Worm (Caenorhabditis elegans): ENCODE data around the gene ins-6.
A peak's percentile ranks its signal among the peaks of the same experiment; 100 is the strongest.

Gene ins-6

ce11 chrII:6047639-6048159, 47.5 kb downstream of the ins-6 start, which contains the start of the genes R12C12.6 and ran-5 (continued):
- TF ChIP-seq F22D6.2 (tag; optimal IDR thresholded peaks at IDR 0.05): peak; percentile 55
- peak; percentile 70; the same call in 1 of the 2 replicates for TF ChIP-seq nfyb-1 (GFP tag; IDR thresholded peaks at IDR 0.05)
- peak; percentile 0 for TF ChIP-seq athp-1 (tag; optimal IDR thresholded peaks at IDR 0.05)
- TF ChIP-seq him-1 (tag; optimal IDR thresholded peaks at IDR 0.05): peak; percentile 41
- TF ChIP-seq let-607 (tag; optimal IDR thresholded peaks at IDR 0.05): peak in 1 of 2 experiments; percentile 69
- TF ChIP-seq chd-7 (tag; optimal IDR thresholded peaks at IDR 0.05): peak; percentile 21
- TF ChIP-seq atf-7 (tag; optimal IDR thresholded peaks at IDR 0.05): peak; percentile 48
- peak; percentile 11 for TF ChIP-seq efl-1 (GFP tag; optimal IDR thresholded peaks at IDR 0.05)
- TF ChIP-seq B0019.2 (GFP tag; conservative IDR thresholded peaks at IDR 0.05): no peak
- no peak for TF ChIP-seq madf-3 (GFP tag; IDR thresholded peaks at IDR 0.05)
- TF ChIP-seq mcd-1 (GFP tag; IDR thresholded peaks at IDR 0.05): peak; percentile 84
- peak; percentile 73 for TF ChIP-seq repo-1 (tag; optimal IDR thresholded peaks at IDR 0.05)
- no peak for TF ChIP-seq fkh-3 (tag; optimal IDR thresholded peaks at IDR 0.05)
- peak; percentile 84 for TF ChIP-seq madf-6 (GFP tag; IDR thresholded peaks at IDR 0.05)
- TF ChIP-seq ztf-25 (GFP tag; IDR thresholded peaks at IDR 0.05): no peak
- TF ChIP-seq hrde-1 (tag; optimal IDR thresholded peaks at IDR 0.05; ENCODE audit: borderline replicate concordance): no peak
- TF ChIP-seq F39B2.1 (GFP tag; IDR thresholded peaks at IDR 0.05): no peak
- TF ChIP-seq lin-54 (GFP tag; optimal IDR thresholded peaks at IDR 0.05): peak; percentile 82
- peak; percentile 61; the same call in 1 of the 2 replicates for TF ChIP-seq madf-8 (GFP tag; conservative IDR thresholded peaks at IDR 0.05)
- TF ChIP-seq F49E8.2 (tag; optimal IDR thresholded peaks at IDR 0.05; ENCODE audit: insufficient read depth): peak; percentile 52
- 0 out of 2 replicates have a peak, but pooled peaks have one; percentile 68 for TF ChIP-seq cebp-2 (GFP tag; IDR thresholded peaks at IDR 0.05)
- TF ChIP-seq T07F8.4 (tag; optimal IDR thresholded peaks at IDR 0.05): no peak
- TF ChIP-seq C17E4.6 (GFP tag; IDR thresholded peaks at IDR 0.05): peak; percentile 38; the same call in 1 of the 2 replicates
- TF ChIP-seq D2030.7 (GFP tag; IDR thresholded peaks at IDR 0.05): peak; percentile 52; the same call in 1 of the 2 replicates
- TF ChIP-seq gei-17 (GFP tag; optimal IDR thresholded peaks at IDR 0.05): peak; percentile 17
- no peak for TF ChIP-seq Y67H2A.10 (GFP tag; conservative IDR thresholded peaks at IDR 0.05)
- peak; percentile 98 for TF ChIP-seq ztf-18 (tag; optimal IDR thresholded peaks at IDR 0.05)
- TF ChIP-seq unc-130 (GFP tag; optimal IDR thresholded peaks at IDR 0.05): peak; percentile 11
- TF ChIP-seq cebp-1 (GFP tag; IDR thresholded peaks at IDR 0.05): no peak
- TF ChIP-seq cebp-1 (tag; optimal IDR thresholded peaks at IDR 0.05): peak; percentile 80
- TF ChIP-seq F33H1.4 (GFP tag; IDR thresholded peaks at IDR 0.05): peak; percentile 56; the same call in 1 of the 2 replicates
- no peak for TF ChIP-seq ama-1 (optimal IDR thresholded peaks at IDR 0.05)
- TF ChIP-seq ama-1 (GFP tag; optimal IDR thresholded peaks at IDR 0.05): no peak
- peak in 1 of 3 experiments; percentile 82 for TF ChIP-seq lin-35 (GFP tag; optimal IDR thresholded peaks at IDR 0.05)
- peak; percentile 70; the same call in 1 of the 2 replicates for TF ChIP-seq ceh-100 (GFP tag; IDR thresholded peaks at IDR 0.05)
- TF ChIP-seq Y56A3A.18 (GFP tag; IDR thresholded peaks at IDR 0.05): peak; percentile 81
- TF ChIP-seq Y95B8A.8 (GFP tag; IDR thresholded peaks at IDR 0.05): no peak; the same call in 1 of the 2 replicates
- peak; percentile 89 for TF ChIP-seq pbrm-1 (GFP tag; IDR thresholded peaks at IDR 0.05)
- TF ChIP-seq sptf-2 (GFP tag; optimal IDR thresholded peaks at IDR 0.05): no peak
- no peak for TF ChIP-seq ets-4 (GFP tag; optimal IDR thresholded peaks at IDR 0.05)
- TF ChIP-seq mel-28 (tag; optimal IDR thresholded peaks at IDR 0.05; ENCODE audit: borderline replicate concordance): no peak
- peak; percentile 23 for TF ChIP-seq K12H6.12 (tag; optimal IDR thresholded peaks at IDR 0.05)
- peak; percentile 66; the same call in 1 of the 2 replicates for TF ChIP-seq hmg-20 (GFP tag; IDR thresholded peaks at IDR 0.05)
- peak; percentile 66 for TF ChIP-seq xnd-1 (tag; optimal IDR thresholded peaks at IDR 0.05)
- no peak for TF ChIP-seq egl-44 (GFP tag; IDR thresholded peaks at IDR 0.05)
- TF ChIP-seq lin-26 (GFP tag; IDR thresholded peaks at IDR 0.05): no peak
- peak; percentile 46 for TF ChIP-seq nhr-80 (tag; optimal IDR thresholded peaks at IDR 0.05)
- peak; percentile 27 for TF ChIP-seq dpl-1 (GFP tag; optimal IDR thresholded peaks at IDR 0.05)
